Fruit fly (Drosophila melanogaster): ENCODE measurements around the gene CG46192.
"Not testable (repeated sequence)": the region's sequence is repeated elsewhere in the genome, so short reads cannot be mapped to it uniquely, and the experiment has no call there.

Gene CG46192

DNA sequence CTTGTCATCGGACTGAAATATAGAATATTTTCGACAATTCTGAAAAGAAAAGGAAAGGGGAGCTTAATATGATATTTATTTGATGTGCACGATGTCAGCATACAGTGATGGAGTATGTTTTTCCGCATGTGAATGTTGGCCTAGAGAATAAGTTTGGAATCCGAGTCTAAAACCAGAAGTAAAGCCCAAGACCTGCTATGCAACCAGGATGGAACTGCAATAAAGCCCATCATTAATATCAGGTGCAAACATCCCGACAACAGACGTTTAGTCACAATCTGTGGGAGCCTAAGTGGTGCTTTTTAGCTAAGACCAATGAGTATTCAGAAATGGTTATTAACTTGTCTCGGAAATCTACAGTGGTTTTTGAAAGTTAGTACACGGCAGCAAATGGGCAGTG lies at the start of gene CG46192:
Gene CG46192 (minus strand): TSS at position 101 of the 400 bp plus-strand sequence.
- not testable (repeated sequence) for TF ChIP-seq CG8478, CTCF (optimal IDR thresholded peaks at IDR 0.05)

DNA sequence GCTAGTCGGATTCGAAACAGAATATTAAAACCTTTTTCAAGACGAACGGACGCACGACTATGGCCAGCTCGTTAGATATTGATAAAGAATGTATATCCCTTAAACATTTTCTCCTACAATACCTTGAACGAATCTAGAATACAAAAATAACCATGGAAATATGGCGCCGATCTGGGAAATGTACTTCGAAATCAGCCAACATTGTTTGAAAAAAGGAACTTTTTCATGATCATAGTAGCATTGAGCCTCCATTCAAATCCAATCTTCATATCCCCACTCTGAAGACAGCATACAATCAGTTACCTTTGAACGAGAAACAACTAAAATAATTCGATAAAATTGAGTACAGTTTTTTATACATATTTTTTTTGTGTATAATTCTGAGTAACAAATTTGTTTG lies 35.8 kb upstream of the CG46192 start, which contains the start of gene CG45764:
Gene CG45764 (plus strand): TSS at position 301 of the 400 bp plus-strand sequence.
- TF ChIP-seq CG8478, CTCF (optimal IDR thresholded peaks at IDR 0.05): not testable (repeated sequence)

DNA sequence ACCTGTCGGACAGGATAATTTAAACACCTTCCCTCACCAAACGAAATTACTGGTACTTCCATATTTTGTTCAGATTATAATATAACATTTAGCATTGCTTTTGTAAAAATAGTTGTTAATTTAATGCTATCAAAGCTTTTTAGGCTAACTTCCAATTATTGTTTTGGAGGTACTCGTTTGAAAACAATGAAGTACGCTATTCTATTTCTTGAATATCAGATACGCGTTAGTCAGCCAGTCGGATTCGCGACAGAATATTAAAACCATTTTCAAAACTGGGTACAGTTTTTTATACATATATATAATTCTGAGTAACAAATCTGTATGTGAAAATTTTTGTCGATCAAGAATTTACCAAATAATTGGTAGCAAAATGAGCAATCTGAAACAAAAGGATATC lies 31.5 kb upstream of the CG46192 start, which contains the start of gene Mst77Y-4:
Gene Mst77Y-4 (plus strand): TSS at position 301 of the 400 bp plus-strand sequence.
- TF ChIP-seq CG8478, CTCF (optimal IDR thresholded peaks at IDR 0.05): not testable (repeated sequence)

DNA sequence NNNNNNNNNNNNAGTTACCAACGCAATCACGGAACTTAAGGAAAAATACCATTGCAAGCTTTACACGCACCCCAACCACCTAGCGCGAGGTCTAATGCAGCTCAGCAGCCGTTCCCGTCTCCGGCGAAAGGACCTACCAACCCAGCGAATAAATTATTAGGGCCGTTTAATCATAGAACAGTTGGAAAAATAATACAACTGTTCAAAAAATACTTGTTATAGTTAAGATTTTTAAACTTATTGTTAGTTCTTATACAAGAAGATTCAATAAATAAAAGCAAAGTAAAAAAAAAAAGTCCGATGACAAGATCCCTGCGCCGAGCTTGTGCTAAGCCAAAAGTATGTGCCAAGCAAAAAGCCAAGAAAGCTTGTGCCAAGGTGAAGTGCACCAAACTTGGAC lies 9.7 kb upstream of the CG46192 start, which contains the start of gene CG46193:
Gene CG46193 (plus strand): TSS at position 301 of the 400 bp plus-strand sequence.
- TF ChIP-seq CTCF, CG8478 (optimal IDR thresholded peaks at IDR 0.05): not testable (repeated sequence)

DNA sequence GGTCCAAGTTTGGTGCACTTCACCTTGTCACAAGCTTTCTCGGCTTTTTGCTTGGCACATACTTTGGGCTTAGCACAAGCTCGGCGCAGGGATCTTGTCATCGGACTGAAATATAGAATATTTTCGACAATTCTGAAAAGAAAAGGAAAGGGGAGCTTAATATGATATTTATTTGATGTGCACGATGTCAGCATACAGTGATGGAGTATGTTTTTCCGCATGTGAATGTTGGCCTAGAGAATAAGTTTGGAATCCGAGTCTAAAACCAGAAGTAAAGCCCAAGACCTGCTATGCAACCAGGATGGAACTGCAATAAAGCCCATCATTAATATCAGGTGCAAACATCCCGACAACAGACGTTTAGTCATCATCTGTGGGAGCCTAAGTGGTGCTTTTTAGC lies 37.4 kb downstream of the CG46192 start, which contains the start of gene CG46191:
Gene CG46191 (minus strand): TSS at position 101 of the 400 bp plus-strand sequence.
- not testable (repeated sequence) for TF ChIP-seq CG8478, CTCF (optimal IDR thresholded peaks at IDR 0.05)

Measured in S2 (cell line).